Fruit fly (Drosophila melanogaster) Kc167 (cell line): ENCODE measurements around the gene ND-51.

ENCODE experiments used
- Myc ChIP-seq: fragments of >200 bp; optimal IDR thresholded peaks from 2 replicates; lab custom pipeline; 2017; ENCODE audit warnings: missing external identifiers
- Sin3A ChIP-seq: fragments of >200 bp; optimal IDR thresholded peaks from 2 replicates; lab custom pipeline; 2018; ENCODE audit warnings: missing external identifiers
- h ChIP-seq: fragments of >200 bp; optimal IDR thresholded peaks from 3 replicates; lab custom pipeline; 2018; ENCODE audit warnings: missing external identifiers
- insv ChIP-seq: fragments of >200 bp; optimal IDR thresholded peaks from 3 replicates; lab custom pipeline; 2018; ENCODE audit warnings: missing external identifiers
- psq ChIP-seq: fragments of >200 bp; optimal IDR thresholded peaks from 2 replicates; lab custom pipeline; 2017; ENCODE audit warnings: missing external identifiers
- ttk ChIP-seq: sonication (Bioruptor generic); optimal IDR thresholded peaks from 2 replicates; lab custom pipeline; 2017; ENCODE audit warnings: missing external identifiers

Gene ND-51

dm6 chr2L:6028712-6029111 lies 33.8 kb downstream of the ND-51 start:
- TF ChIP-seq ttk = no peak
- no peak for TF ChIP-seq h (lab: Kevin White, UChicago)
- TF ChIP-seq psq (lab: Kevin White, UChicago) = no peak
- no peak for TF ChIP-seq Myc (lab: Kevin White, UChicago)
- TF ChIP-seq insv (lab: Kevin White, UChicago) = no peak
- TF ChIP-seq Sin3A (lab: Kevin White, UChicago) = no peak

dm6 chr2L:6024345-6024907 lies 38.1 kb downstream of the ND-51 start, which contains the start of gene CG9107:
Gene CG9107 (minus strand): TSS chr2L:6024539.
- TF ChIP-seq h (lab: Kevin White, UChicago) (no peak), psq (lab: Kevin White, UChicago) (no peak), insv (lab: Kevin White, UChicago) (no peak), Myc (lab: Kevin White, UChicago) (no peak), Sin3A (lab: Kevin White, UChicago) (no peak), ttk (no peak)

dm6 chr2L:6022793-6023192 lies 39.8 kb downstream of the ND-51 start:
- TF ChIP-seq ttk (no peak), insv (lab: Kevin White, UChicago) (no peak), Myc (lab: Kevin White, UChicago) (no peak), psq (lab: Kevin White, UChicago) (no peak), h (lab: Kevin White, UChicago) (no peak), Sin3A (lab: Kevin White, UChicago) (no peak)

dm6 chr2L:6020535-6020934 lies 42.0 kb downstream of the ND-51 start, which contains the start of gene CG13996:
Gene CG13996 (plus strand): TSS chr2L:6020835.
- TF ChIP-seq insv (lab: Kevin White, UChicago) (no peak), psq (lab: Kevin White, UChicago) (no peak), h (lab: Kevin White, UChicago) (no peak)

dm6 chr2L:6019352-6020131 lies 43.0 kb downstream of the ND-51 start, which contains the start of gene H2.0:
Gene H2.0 (minus strand): TSS chr2L:6019402.
- TF ChIP-seq Myc (lab: Kevin White, UChicago) (no peak), Sin3A (lab: Kevin White, UChicago) (no peak), insv (lab: Kevin White, UChicago) (no peak), ttk (no peak), h (lab: Kevin White, UChicago) (no peak), psq (lab: Kevin White, UChicago) (no peak)

dm6 chr2L:6013071-6013417 lies 49.5 kb downstream of the ND-51 start:
- TF ChIP-seq h (lab: Kevin White, UChicago) (no peak), Sin3A (lab: Kevin White, UChicago) (no peak), ttk (no peak), Myc (lab: Kevin White, UChicago) (no peak), insv (lab: Kevin White, UChicago) (no peak), psq (lab: Kevin White, UChicago) (no peak)

- TF ChIP-seq Sin3A (lab: Kevin White, UChicago) (no peak), Myc (lab: Kevin White, UChicago) (no peak), psq (lab: Kevin White, UChicago) (no peak), h (lab: Kevin White, UChicago) (no peak), ttk (no peak), insv (lab: Kevin White, UChicago) (no peak)
Measured at dm6 chr2L:6012303-6013070, 50.1 kb downstream of the ND-51 start, which contains the start of gene CG9098. Gene CG9098 (minus strand): TSS chr2L:6012338.
